Fruit fly (Drosophila melanogaster) whole organism: ENCODE data around the gene CG12299.

Experiments used
- CG8478 ChIP-seq: fragments of >200 bp; optimal IDR thresholded peaks from 2 replicates; lab custom pipeline; 2018; ENCODE audit warnings: inconsistent platforms
- usp ChIP-seq: fragments of >200 bp; optimal IDR thresholded peaks from 2 replicates; lab custom pipeline; 2017; ENCODE audit warnings: missing biosample characterization, missing genetic modification characterization, mixed read lengths

- TF ChIP-seq usp (GFP tag; lab: Kevin White, UChicago) = no peak
- TF ChIP-seq CG8478 = no peak
Observed at dm6 chr2L:10697992-10698391, 39.2 kb upstream of the CG12299 start, which contains the start of gene CG7300.
